Fruit fly (Drosophila melanogaster) whole organism, embryonic: Measurements from ENCODE around the gene CG31636.

ENCODE experiments used
- ATbp ChIP-seq: fragments of 200-800 bp; sonication (Bioruptor generic); optimal IDR thresholded peaks from 2 replicates; lab custom pipeline; 2017; ENCODE audit warnings: missing biosample characterization, mild to moderate bottlenecking, missing genetic modification characterization, missing genetic modification reagents
- Abd-B ChIP-seq: fragments of 200-800 bp; sonication (Bioruptor generic); optimal IDR thresholded peaks from 2 replicates; lab custom pipeline; 2018; ENCODE audit warnings: missing biosample characterization, mild to moderate bottlenecking, missing genetic modification characterization, moderate library complexity
- BtbVII ChIP-seq: fragments of 200-800 bp; sonication (Bioruptor generic); optimal IDR thresholded peaks from 3 replicates; lab custom pipeline; 2017; ENCODE audit warnings: missing biosample characterization, mild to moderate bottlenecking, missing genetic modification characterization
- CG1024 ChIP-seq: fragments of 200-800 bp; sonication (Bioruptor generic); IDR thresholded peaks from 2 replicates; pipeline ENCODE4 v1.3.6; 2022; ENCODE audit warnings: missing biosample characterization, missing genetic modification characterization
- CG10654 ChIP-seq: fragments of 200-800 bp; sonication (Bioruptor generic); optimal IDR thresholded peaks from 2 replicates; lab custom pipeline; 2016; ENCODE audit warnings: missing biosample characterization, missing genetic modification characterization
- CG1233 ChIP-seq: fragments of 200-800 bp; sonication (Bioruptor generic); optimal IDR thresholded peaks from 4 replicates; lab custom pipeline; 2018; ENCODE audit warnings: missing biosample characterization, mild to moderate bottlenecking, missing genetic modification characterization
- CG15269 ChIP-seq: fragments of 200-800 bp; sonication (Bioruptor generic); optimal IDR thresholded peaks from 2 replicates; lab custom pipeline; 2018; ENCODE audit warnings: missing biosample characterization, mild to moderate bottlenecking, missing genetic modification characterization, moderate library complexity
- CG15479 ChIP-seq: fragments of 200-800 bp; sonication (Bioruptor generic); optimal IDR thresholded peaks from 3 replicates; lab custom pipeline; 2019; ENCODE audit warnings: missing biosample characterization, mild to moderate bottlenecking, missing genetic modification characterization, moderate library complexity
- CG17186 ChIP-seq: fragments of 200-800 bp; sonication (Bioruptor generic); optimal IDR thresholded peaks from 3 replicates; lab custom pipeline; 2017; ENCODE audit warnings: missing biosample characterization, missing genetic modification reagents, missing genetic modification characterization
- CG17568 ChIP-seq: fragments of 200-800 bp; sonication (Bioruptor generic); optimal IDR thresholded peaks from 2 replicates; lab custom pipeline; 2018; ENCODE audit warnings: missing biosample characterization, mild to moderate bottlenecking, missing genetic modification characterization, moderate library complexity
- CG17829 ChIP-seq: fragments of 200-800 bp; optimal IDR thresholded peaks from 2 replicates; lab custom pipeline; 2019; ENCODE audit warnings: missing biosample characterization, mild to moderate bottlenecking, missing genetic modification characterization, moderate library complexity
- CG18619 ChIP-seq: fragments of 200-800 bp; sonication (Bioruptor generic); optimal IDR thresholded peaks from 3 replicates; lab custom pipeline; 2017; ENCODE audit warnings: missing biosample characterization, mild to moderate bottlenecking, missing genetic modification characterization
- CG2120 ChIP-seq: fragments of 200-800 bp; sonication (Bioruptor generic); optimal IDR thresholded peaks from 3 replicates; lab custom pipeline; 2016; ENCODE audit warnings: missing biosample characterization, missing genetic modification characterization
- CG2129 ChIP-seq: fragments of 200-800 bp; sonication (Bioruptor generic); IDR thresholded peaks from 2 replicates; pipeline ENCODE4 v1.3.6; 2022; ENCODE audit warnings: missing biosample characterization, missing genetic modification characterization; ENCODE audit not compliant: partially characterized antibody
- CG30020 ChIP-seq: fragments of 200-800 bp; optimal IDR thresholded peaks from 2 replicates; lab custom pipeline; 2019; ENCODE audit warnings: missing biosample characterization, mild to moderate bottlenecking, missing genetic modification characterization, moderate library complexity
- CG31365 ChIP-seq: fragments of 200-800 bp; sonication (Bioruptor generic); optimal IDR thresholded peaks from 2 replicates; lab custom pipeline; 2018; ENCODE audit warnings: missing biosample characterization, mild to moderate bottlenecking, missing genetic modification characterization
- CG31388 ChIP-seq: fragments of 200-800 bp; sonication (Bioruptor generic); optimal IDR thresholded peaks from 2 replicates; lab custom pipeline; 2016; ENCODE audit warnings: missing biosample characterization, missing genetic modification characterization
- CG3163 ChIP-seq: fragments of 200-800 bp; sonication (Bioruptor generic); optimal IDR thresholded peaks from 3 replicates; lab custom pipeline; 2016; ENCODE audit warnings: missing biosample characterization, missing genetic modification characterization
- CG34224 ChIP-seq: fragments of 200-800 bp; sonication (Bioruptor generic); IDR thresholded peaks from 3 replicates; pipeline ENCODE4 v1.3.6; 2022; ENCODE audit warnings: missing biosample characterization, missing genetic modification characterization; ENCODE audit not compliant: partially characterized antibody
- CG6272 ChIP-seq: fragments of 200-800 bp; sonication (Bioruptor generic); IDR thresholded peaks from 2 replicates; pipeline ENCODE4 v1.3.6; 2022; ENCODE audit warnings: missing biosample characterization, missing genetic modification characterization
- CG7271 ChIP-seq: fragments of 200-800 bp; sonication (Bioruptor generic); optimal IDR thresholded peaks from 2 replicates; lab custom pipeline; 2018; ENCODE audit warnings: missing biosample characterization, mild to moderate bottlenecking, missing genetic modification characterization, moderate library complexity
- CG9437 ChIP-seq: fragments of 200-800 bp; sonication (Bioruptor generic); optimal IDR thresholded peaks from 2 replicates; lab custom pipeline; 2018; ENCODE audit warnings: missing biosample characterization, mild to moderate bottlenecking, missing genetic modification characterization
- CG9817 ChIP-seq: fragments of 200-800 bp; sonication (Bioruptor generic); optimal IDR thresholded peaks from 2 replicates; lab custom pipeline; 2018; ENCODE audit warnings: missing biosample characterization, mild to moderate bottlenecking, missing genetic modification characterization, moderate library complexity
- Drgx ChIP-seq: fragments of 200-800 bp; sonication (Bioruptor generic); IDR thresholded peaks from 2 replicates; pipeline ENCODE4 v1.3.6; 2022; ENCODE audit warnings: missing biosample characterization, missing genetic modification characterization
- Fer2 ChIP-seq: fragments of 200-800 bp; sonication (Bioruptor generic); optimal IDR thresholded peaks from 2 replicates; lab custom pipeline; 2018; ENCODE audit warnings: missing biosample characterization, mild to moderate bottlenecking, missing genetic modification characterization, moderate library complexity
- GATAe ChIP-seq: fragments of 200-800 bp; sonication (Bioruptor generic); conservative IDR thresholded peaks from 2 replicates; pipeline ENCODE4 v1.3.6; 2022; ENCODE audit warnings: missing biosample characterization, missing genetic modification characterization
- ato ChIP-seq: fragments of 200-800 bp; sonication (Bioruptor generic); IDR thresholded peaks from 2 replicates; pipeline ENCODE4 v1.3.6; 2022; ENCODE audit warnings: missing biosample characterization, missing genetic modification characterization; ENCODE audit not compliant: partially characterized antibody
- br ChIP-seq: fragments of >200 bp; optimal IDR thresholded peaks from 2 replicates; lab custom pipeline; 2017
- caup ChIP-seq: fragments of 200-800 bp; sonication (Bioruptor generic); optimal IDR thresholded peaks from 3 replicates; lab custom pipeline; 2017; ENCODE audit warnings: missing biosample characterization, mild to moderate bottlenecking, missing genetic modification characterization, moderate library complexity; ENCODE audit not compliant: severe bottlenecking
- crol ChIP-seq: fragments of 200-800 bp; sonication (Bioruptor generic); IDR thresholded peaks from 2 replicates; pipeline ENCODE4 v1.3.6; 2022; ENCODE audit warnings: missing biosample characterization, missing genetic modification characterization
- dan ChIP-seq: fragments of 200-800 bp; sonication (Bioruptor generic); IDR thresholded peaks from 2 replicates; pipeline ENCODE4 v1.3.6; 2022; ENCODE audit warnings: missing biosample characterization, missing genetic modification characterization
- gcm ChIP-seq: fragments of 200-800 bp; sonication (Bioruptor generic); optimal IDR thresholded peaks from 2 replicates; lab custom pipeline; 2019; ENCODE audit warnings: missing biosample characterization, mild to moderate bottlenecking, missing genetic modification characterization, moderate library complexity
- gcm2 ChIP-seq: fragments of 200-800 bp; sonication (Bioruptor generic); optimal IDR thresholded peaks from 2 replicates; lab custom pipeline; 2016; ENCODE audit warnings: missing biosample characterization, missing genetic modification characterization
- hkb ChIP-seq, 2 experiments: fragments of 200-800 bp in 1 of 2; fragments of >200 bp in 1 of 2; sonication (Bioruptor generic) in 1 of 2; IDR thresholded peaks in 1 of 2; optimal IDR thresholded peaks in 1 of 2; 2 replicates each; pipeline versions ENCODE4 v1.3.6 to Lab custom; 2017 to 2022; ENCODE audit warnings: missing biosample characterization in 1 of 2, missing genetic modification characterization in 1 of 2
- ken ChIP-seq: fragments of 200-800 bp; sonication (Bioruptor generic); IDR thresholded peaks from 3 replicates; pipeline ENCODE4 v1.3.6; 2022; ENCODE audit warnings: missing biosample characterization, missing genetic modification characterization
- lov ChIP-seq, 2 experiments: fragments of 200-800 bp in 1 of 2; fragments of >200 bp in 1 of 2; sonication (Bioruptor generic) in 1 of 2; IDR thresholded peaks in 1 of 2; optimal IDR thresholded peaks in 1 of 2; 2 replicates in 1 of 2; 3 replicates in 1 of 2; pipeline versions ENCODE4 v1.3.6 to Lab custom; 2017 to 2022; ENCODE audit warnings: missing biosample characterization in 1 of 2, missing genetic modification characterization in 1 of 2
- odd ChIP-seq: fragments of 200-800 bp; sonication (Bioruptor generic); optimal IDR thresholded peaks from 2 replicates; lab custom pipeline; 2017; ENCODE audit warnings: missing biosample characterization, mild to moderate bottlenecking, missing genetic modification characterization
- pan ChIP-seq, 4 experiments: fragments of >200 bp in 3 of 4; fragments of 200-800 bp in 1 of 4; sonication (Bioruptor generic) in 1 of 4; optimal IDR thresholded peaks in 3 of 4; IDR thresholded peaks in 1 of 4; 2 replicates each; pipeline versions ENCODE4 v1.3.6 to Lab custom; 2017 to 2022; ENCODE audit warnings: missing biosample characterization in 2 of 4, missing genetic modification characterization in 2 of 4, mixed read lengths in 1 of 4
- phol ChIP-seq: fragments of 200-800 bp; sonication (Bioruptor generic); optimal IDR thresholded peaks from 3 replicates; lab custom pipeline; 2018; ENCODE audit warnings: missing biosample characterization, mild to moderate bottlenecking, missing genetic modification characterization, moderate library complexity
- prd ChIP-seq, 3 experiments: fragments of >200 bp in 2 of 3; fragments of 200-800 bp in 1 of 3; sonication (Bioruptor generic) in 1 of 3; optimal IDR thresholded peaks in 2 of 3; IDR thresholded peaks in 1 of 3; 2 replicates in 2 of 3; 3 replicates in 1 of 3; pipeline versions ENCODE4 v1.3.6 to Lab custom; 2017 to 2022; ENCODE audit warnings: missing biosample characterization in 1 of 3, missing genetic modification characterization in 1 of 3
- rib ChIP-seq: fragments of 200-800 bp; sonication (Bioruptor generic); IDR thresholded peaks from 2 replicates; pipeline ENCODE4 v1.3.6; 2022; ENCODE audit warnings: missing biosample characterization, missing genetic modification characterization
- ssp ChIP-seq: fragments of 200-800 bp; sonication (Bioruptor generic); IDR thresholded peaks from 2 replicates; pipeline ENCODE4 v1.3.6; 2022; ENCODE audit warnings: missing biosample characterization, missing genetic modification characterization
- tll ChIP-seq, 2 experiments: fragments of 200-800 bp in 1 of 2; fragments of >200 bp in 1 of 2; sonication (Bioruptor generic) in 1 of 2; optimal IDR thresholded peaks; 2 replicates each; lab custom pipeline; 2017 to 2019; ENCODE audit warnings: missing biosample characterization in 2 of 2, missing genetic modification characterization in 2 of 2, mild to moderate bottlenecking in 1 of 2, moderate library complexity in 1 of 2
- unpg ChIP-seq: fragments of 200-800 bp; sonication (Bioruptor generic); optimal IDR thresholded peaks from 3 replicates; lab custom pipeline; 2018; ENCODE audit warnings: missing biosample characterization, mild to moderate bottlenecking, missing genetic modification characterization, moderate library complexity
- yki ChIP-seq: fragments of >200 bp; optimal IDR thresholded peaks from 3 replicates; lab custom pipeline; 2018

Gene CG31636

dm6 chr2L:6612477-6613004 lies 45.4 kb downstream of the CG31636 start (continued):
- TF ChIP-seq ato (GFP tag; lab: Robert Waterston, UW) (peak; percentile 70; the same call in 1 of the 2 replicates), CG15479 (peak; percentile 81), CG17568 (GFP tag; lab: Kevin White, UChicago) (peak; percentile 100), tll (GFP tag; optimal IDR thresholded peaks at IDR 0.05; lab: Kevin White, UChicago) (peak in 1 of 2 experiments; percentile 93), CG30020 (tag; lab: Kevin White, UChicago) (peak; percentile 95), CG15269 (peak; percentile 100), gcm2 (GFP tag; lab: Kevin White, UChicago) (peak; percentile 100), CG9817 (tag; lab: Kevin White, UChicago) (peak; percentile 100), CG17829 (tag; lab: Kevin White, UChicago) (peak; percentile 100), ATbp (GFP tag; lab: Kevin White, UChicago) (peak; percentile 100), CG1233 (peak; percentile 100)

- no peak for TF ChIP-seq CG6272 (GFP tag; lab: Robert Waterston, UW)
- no peak for TF ChIP-seq CG2129 (GFP tag; lab: Robert Waterston, UW)
- no peak for TF ChIP-seq CG3163 (GFP tag; lab: Kevin White, UChicago)
- TF ChIP-seq ssp (GFP tag; lab: Robert Waterston, UW) = no peak
- no peak for TF ChIP-seq GATAe
- no peak for TF ChIP-seq br (lab: Kevin White, UChicago)
- no peak for TF ChIP-seq BtbVII (GFP tag; lab: Kevin White, UChicago)
- no peak for TF ChIP-seq hkb (optimal IDR thresholded peaks at IDR 0.05; lab: Kevin White, UChicago)
- peak; percentile 15; the same call in 1 of the 2 replicates for TF ChIP-seq hkb (GFP tag; IDR thresholded peaks at IDR 0.05; lab: Robert Waterston, UW)
- TF ChIP-seq odd (GFP tag; lab: Kevin White, UChicago) = no peak
- no peak for TF ChIP-seq CG7271
- TF ChIP-seq ken = no peak
- no peak for TF ChIP-seq yki (lab: Kevin White, UChicago)
- no peak for TF ChIP-seq gcm (GFP tag; lab: Kevin White, UChicago)
- TF ChIP-seq CG31388 = no peak
- no peak for TF ChIP-seq caup (GFP tag; lab: Kevin White, UChicago)
- TF ChIP-seq Abd-B (GFP tag; lab: Kevin White, UChicago) = no peak
- no peak for TF ChIP-seq pan (optimal IDR thresholded peaks at IDR 0.05; lab: Kevin White, UChicago)
- TF ChIP-seq pan (GFP tag; optimal IDR thresholded peaks at IDR 0.05 in 1 of 2, IDR thresholded peaks at IDR 0.05 in 1 of 2) = no peak
- TF ChIP-seq CG34224 (GFP tag; lab: Robert Waterston, UW) = no peak
- peak; percentile 39 for TF ChIP-seq unpg (GFP tag; lab: Kevin White, UChicago)
- no peak for TF ChIP-seq CG31365
- TF ChIP-seq CG18619 = no peak
- no peak for TF ChIP-seq Fer2 (tag; lab: Kevin White, UChicago)
- no peak for TF ChIP-seq CG10654 (GFP tag; lab: Kevin White, UChicago)
- no peak for TF ChIP-seq CG17186 (GFP tag; lab: Kevin White, UChicago)
- TF ChIP-seq prd (optimal IDR thresholded peaks at IDR 0.05; lab: Kevin White, UChicago) = no peak
- TF ChIP-seq prd (GFP tag; IDR thresholded peaks at IDR 0.05; lab: Robert Waterston, UW) = no peak
- TF ChIP-seq dan (GFP tag; lab: Robert Waterston, UW) = no peak
- TF ChIP-seq CG9437 = peak; percentile 40
- no peak for TF ChIP-seq CG1024
- TF ChIP-seq Drgx (GFP tag; lab: Robert Waterston, UW) = no peak
- TF ChIP-seq crol (GFP tag; lab: Robert Waterston, UW) = peak; percentile 61
- TF ChIP-seq CG15479 = no peak
- no peak for TF ChIP-seq CG2120 (GFP tag; lab: Kevin White, UChicago)
- peak; percentile 18 for TF ChIP-seq phol (tag; lab: Kevin White, UChicago)
- no peak for TF ChIP-seq lov (optimal IDR thresholded peaks at IDR 0.05; lab: Kevin White, UChicago)
- TF ChIP-seq lov (GFP tag; IDR thresholded peaks at IDR 0.05; lab: Robert Waterston, UW) = no peak
- no peak; the same call in 1 of the 2 replicates for TF ChIP-seq rib (GFP tag; lab: Robert Waterston, UW)
These were observed 46.5 kb downstream of the CG31636 start for dm6 chr2L:6611374-6612005.
